Worm (Caenorhabditis elegans) whole organism, early embryonic: Measurements from ENCODE around the gene pcdr-1.

Experiments used
- B0310.2 ChIP-seq: sonication (generic microtip); optimal IDR thresholded peaks from 2 replicates; lab custom pipeline; 2016; ENCODE audit warnings: mild to moderate bottlenecking, missing genetic modification characterization, missing compliant biosample characterization
- ama-1 ChIP-seq: fragments of 150-350 bp; optimal IDR thresholded peaks from 2 replicates; lab custom pipeline; 2014
- hnd-1 ChIP-seq: sonication (generic microtip); optimal IDR thresholded peaks from 2 replicates; lab custom pipeline; 2016; ENCODE audit warnings: missing genetic modification characterization, missing compliant biosample characterization
- tbx-11 ChIP-seq: fragments of 200-800 bp; sonication (Bioruptor generic); IDR thresholded peaks from 2 replicates; pipeline ENCODE4 v1.3.6; 2022; ENCODE audit warnings: missing genetic modification characterization, missing compliant biosample characterization
- tra-4 ChIP-seq: sonication (generic microtip); optimal IDR thresholded peaks from 2 replicates; lab custom pipeline; 2017; ENCODE audit warnings: missing genetic modification characterization, missing compliant biosample characterization

ce11 chrX:15666169-15666811 is at the start of gene pcdr-1:
- TF ChIP-seq tbx-11 (GFP tag; lab: Robert Waterston, UW) (no peak), ama-1 (no peak), tra-4 (tag; lab: Kevin White, UChicago) (no peak), B0310.2 (tag; lab: Kevin White, UChicago) (no peak), hnd-1 (tag; lab: Kevin White, UChicago) (no peak)
